Worm (Caenorhabditis elegans): ENCODE data around the gene Y6D1A.1.

- no peak for TF ChIP-seq nhr-12 (tag; optimal IDR thresholded peaks at IDR 0.05)
- no peak for TF ChIP-seq nhr-11 (tag; optimal IDR thresholded peaks at IDR 0.05)
- no peak for TF ChIP-seq zag-1 (tag; optimal IDR thresholded peaks at IDR 0.05)
- no peak for TF ChIP-seq nhr-237 (tag; optimal IDR thresholded peaks at IDR 0.05)
- TF ChIP-seq unc-39 (tag; optimal IDR thresholded peaks at IDR 0.05), result no peak
- no peak for TF ChIP-seq lin-15B (tag; optimal IDR thresholded peaks at IDR 0.05)
- no peak for TF ChIP-seq egl-27 (tag; optimal IDR thresholded peaks at IDR 0.05)
- TF ChIP-seq nhr-76 (tag; optimal IDR thresholded peaks at IDR 0.05), result no peak
- TF ChIP-seq fkh-10 (GFP tag; optimal IDR thresholded peaks at IDR 0.05), result no peak
- TF ChIP-seq ama-1 (optimal IDR thresholded peaks at IDR 0.05), result no peak
Observed at ce11 chrII:11774218-11774617, 49.2 kb downstream of the Y6D1A.1 start, which contains the start of gene F44E5.1.

All from whole organism, L3 larva.